Worm (Caenorhabditis elegans) whole organism, young adult: ENCODE data around the gene smc-4.
A peak's percentile ranks its signal among the peaks of the same experiment; 100 is the strongest.

Experiments used
- B0019.2 ChIP-seq: fragments of 200-800 bp; sonication (Bioruptor generic); conservative IDR thresholded peaks from 2 replicates; pipeline ENCODE4 v1.3.6; 2022; ENCODE audit warnings: missing genetic modification reagents, missing genetic modification characterization, missing compliant biosample characterization
- B0336.3 ChIP-seq: fragments of 200-800 bp; sonication (Bioruptor generic); IDR thresholded peaks from 2 replicates; pipeline ENCODE4 v1.3.6; 2022; ENCODE audit warnings: missing genetic modification characterization, missing compliant biosample characterization
- F39B2.1 ChIP-seq: fragments of 200-800 bp; sonication (Bioruptor generic); IDR thresholded peaks from 2 replicates; pipeline ENCODE4 v1.3.6; 2022; ENCODE audit warnings: missing genetic modification reagents, missing genetic modification characterization, missing compliant biosample characterization
- F49E8.2 ChIP-seq: sonication (generic microtip); optimal IDR thresholded peaks from 3 replicates; lab custom pipeline; 2017; ENCODE audit warnings: missing genetic modification characterization, mild to moderate bottlenecking, missing compliant biosample characterization, antibody characterized with exemption, moderate library complexity; ENCODE audit not compliant: insufficient read depth
- F52B5.7 ChIP-seq: sonication (generic microtip); optimal IDR thresholded peaks from 2 replicates; lab custom pipeline; 2016; ENCODE audit warnings: mild to moderate bottlenecking, missing genetic modification characterization, missing compliant biosample characterization
- F57C9.4 ChIP-seq: sonication (generic microtip); optimal IDR thresholded peaks from 2 replicates; lab custom pipeline; 2017; ENCODE audit warnings: mild to moderate bottlenecking, missing genetic modification characterization, missing compliant biosample characterization
- K12H6.12 ChIP-seq: fragments of 200-800 bp; sonication (Bioruptor generic); optimal IDR thresholded peaks from 2 replicates; lab custom pipeline; 2018; ENCODE audit warnings: mild to moderate bottlenecking, missing genetic modification characterization, missing compliant biosample characterization
- athp-1 ChIP-seq: sonication (generic microtip); optimal IDR thresholded peaks from 2 replicates; lab custom pipeline; 2017; ENCODE audit warnings: mild to moderate bottlenecking, missing genetic modification characterization, missing compliant biosample characterization
- attf-5 ChIP-seq: fragments of 200-800 bp; sonication (Bioruptor generic); optimal IDR thresholded peaks from 2 replicates; lab custom pipeline; 2018; ENCODE audit warnings: mild to moderate bottlenecking, missing genetic modification characterization, missing compliant biosample characterization
- cebp-1 ChIP-seq, 2 experiments: fragments of 200-800 bp in 1 of 2; sonication (Bioruptor generic) in 1 of 2; sonication (generic microtip) in 1 of 2; IDR thresholded peaks in 1 of 2; optimal IDR thresholded peaks in 1 of 2; 2 replicates each; pipeline versions ENCODE4 v1.3.6 to Lab custom; 2017 to 2022; ENCODE audit warnings: missing compliant biosample characterization in 2 of 2, missing genetic modification characterization in 2 of 2, mild to moderate bottlenecking in 1 of 2, missing genetic modification reagents in 1 of 2, moderate library complexity in 1 of 2
- ceh-100 ChIP-seq: fragments of 200-800 bp; sonication (Bioruptor generic); IDR thresholded peaks from 2 replicates; pipeline ENCODE4 v1.3.6; 2022; ENCODE audit warnings: missing genetic modification reagents, missing genetic modification characterization, missing compliant biosample characterization
- ceh-79 ChIP-seq: sonication (generic microtip); optimal IDR thresholded peaks from 2 replicates; lab custom pipeline; 2017; ENCODE audit warnings: mild to moderate bottlenecking, missing genetic modification characterization, missing compliant biosample characterization
- die-1 ChIP-seq: sonication (generic microtip); optimal IDR thresholded peaks from 2 replicates; lab custom pipeline; 2016; ENCODE audit warnings: missing genotype, mild to moderate bottlenecking, missing genetic modification characterization, missing compliant biosample characterization
- dpl-1 ChIP-seq: fragments of 150-350 bp; optimal IDR thresholded peaks from 2 replicates; lab custom pipeline; 2014; ENCODE audit warnings: missing biosample characterization, missing genetic modification reagents, missing genetic modification characterization
- egl-18 ChIP-seq: fragments of 200-800 bp; sonication (Bioruptor generic); IDR thresholded peaks from 2 replicates; pipeline ENCODE4 v1.3.6; 2022; ENCODE audit warnings: missing genetic modification reagents, missing genetic modification characterization, missing compliant biosample characterization
- egrh-3 ChIP-seq: fragments of 200-800 bp; sonication (Bioruptor generic); IDR thresholded peaks from 2 replicates; pipeline ENCODE4 v1.3.6; 2022; ENCODE audit warnings: missing genetic modification reagents, missing genetic modification characterization, missing compliant biosample characterization
- ekl-4 ChIP-seq: fragments of 200-800 bp; sonication (Bioruptor generic); IDR thresholded peaks from 2 replicates; pipeline ENCODE4 v1.3.6; 2022; ENCODE audit warnings: missing genetic modification reagents, missing genetic modification characterization, missing compliant biosample characterization
- fkh-3 ChIP-seq: sonication (generic microtip); optimal IDR thresholded peaks from 2 replicates; lab custom pipeline; 2016; ENCODE audit warnings: mild to moderate bottlenecking, missing genetic modification characterization, missing compliant biosample characterization
- him-1 ChIP-seq: sonication (generic microtip); optimal IDR thresholded peaks from 2 replicates; lab custom pipeline; 2016; ENCODE audit warnings: missing genotype, missing genetic modification reagents, missing genetic modification characterization, missing compliant biosample characterization
- hmg-1.2 ChIP-seq: fragments of 200-800 bp; sonication (Bioruptor generic); IDR thresholded peaks from 2 replicates; pipeline ENCODE4 v1.3.6; 2022; ENCODE audit warnings: missing genetic modification reagents, missing genetic modification characterization, missing compliant biosample characterization
- hrde-1 ChIP-seq: sonication (generic microtip); optimal IDR thresholded peaks from 2 replicates; lab custom pipeline; 2016; ENCODE audit warnings: missing genetic modification characterization, mild to moderate bottlenecking, missing compliant biosample characterization, moderate library complexity, missing genotype, missing genetic modification reagents, borderline replicate concordance
- lin-26 ChIP-seq: fragments of 200-800 bp; sonication (Bioruptor generic); IDR thresholded peaks from 2 replicates; pipeline ENCODE4 v1.3.6; 2022; ENCODE audit warnings: missing genetic modification reagents, missing genetic modification characterization, missing compliant biosample characterization
- lin-54 ChIP-seq: fragments of 200-800 bp; sonication (Bioruptor generic); optimal IDR thresholded peaks from 2 replicates; lab custom pipeline; 2018; ENCODE audit warnings: mild to moderate bottlenecking, missing genetic modification characterization, missing compliant biosample characterization
- lsl-1 ChIP-seq: fragments of 200-800 bp; sonication (Bioruptor generic); optimal IDR thresholded peaks from 2 replicates; lab custom pipeline; 2018; ENCODE audit warnings: mild to moderate bottlenecking, missing genetic modification characterization, moderate library complexity, missing compliant biosample characterization
- madf-6 ChIP-seq: fragments of 200-800 bp; sonication (Bioruptor generic); IDR thresholded peaks from 2 replicates; pipeline ENCODE4 v1.3.6; 2022; ENCODE audit warnings: missing genetic modification reagents, missing genetic modification characterization, missing compliant biosample characterization
- mes-4 ChIP-seq: sonication (generic microtip); optimal IDR thresholded peaks from 2 replicates; lab custom pipeline; 2016; ENCODE audit warnings: missing genotype, missing genetic modification characterization, missing compliant biosample characterization
- nfya-1 ChIP-seq: sonication (generic microtip); optimal IDR thresholded peaks from 2 replicates; lab custom pipeline; 2017; ENCODE audit warnings: antibody characterized with exemption, missing compliant biosample characterization, missing genetic modification characterization, borderline replicate concordance; ENCODE audit not compliant: insufficient read depth
- nhr-27 ChIP-seq: fragments of 200-800 bp; sonication (Bioruptor generic); optimal IDR thresholded peaks from 2 replicates; lab custom pipeline; 2018; ENCODE audit warnings: mild to moderate bottlenecking, missing genetic modification characterization, moderate library complexity, missing compliant biosample characterization
- nhr-80 ChIP-seq: sonication (generic microtip); optimal IDR thresholded peaks from 2 replicates; lab custom pipeline; 2016; ENCODE audit warnings: missing genetic modification characterization, missing compliant biosample characterization
- nhr-90 ChIP-seq: sonication (generic microtip); optimal IDR thresholded peaks from 2 replicates; lab custom pipeline; 2016; ENCODE audit warnings: missing genotype, mild to moderate bottlenecking, missing genetic modification characterization, missing compliant biosample characterization
- pbrm-1 ChIP-seq: fragments of 200-800 bp; sonication (Bioruptor generic); IDR thresholded peaks from 2 replicates; pipeline ENCODE4 v1.3.6; 2022; ENCODE audit warnings: missing genetic modification reagents, missing genetic modification characterization, missing compliant biosample characterization
- pha-4 ChIP-seq: fragments of 150-350 bp; sonication (generic microtip); optimal IDR thresholded peaks from 2 replicates; lab custom pipeline; 2014; ENCODE audit warnings: missing biosample characterization, missing genetic modification reagents, missing genetic modification characterization
- rpc-1 ChIP-seq, 2 experiments: fragments of 150-350 bp in 1 of 2; sonication (generic microtip) in 1 of 2; optimal IDR thresholded peaks; 2 replicates each; lab custom pipeline; 2014 to 2018; ENCODE audit warnings: missing biosample characterization in 1 of 2, missing genetic modification characterization in 1 of 2, missing genetic modification reagents in 1 of 2, missing genotype in 1 of 2
- sdz-38 ChIP-seq: sonication (generic microtip); optimal IDR thresholded peaks from 2 replicates; lab custom pipeline; 2016; ENCODE audit warnings: missing genotype, missing genetic modification characterization, missing compliant biosample characterization
- sea-2 ChIP-seq: fragments of 200-800 bp; sonication (Bioruptor generic); IDR thresholded peaks from 2 replicates; pipeline ENCODE4 v1.3.6; 2022; ENCODE audit warnings: missing genetic modification characterization, missing compliant biosample characterization
- snpc-1.3 ChIP-seq: sonication (generic microtip); optimal IDR thresholded peaks from 2 replicates; lab custom pipeline; 2017; ENCODE audit warnings: missing genetic modification characterization, mild to moderate bottlenecking, missing compliant biosample characterization, antibody characterized with exemption, moderate library complexity, missing genotype, missing genetic modification reagents; ENCODE audit not compliant: insufficient read depth
- snpc-3.4 ChIP-seq: sonication (generic microtip); optimal IDR thresholded peaks from 2 replicates; lab custom pipeline; 2017; ENCODE audit warnings: missing genetic modification characterization, mild to moderate bottlenecking, missing compliant biosample characterization, antibody characterized with exemption, moderate library complexity, missing genotype, missing genetic modification reagents
- snpc-4 ChIP-seq, 5 experiments: fragments of 150-350 bp in 1 of 5; sonication (generic microtip) in 4 of 5; optimal IDR thresholded peaks; 2 replicates each; lab custom pipeline; 2014 to 2018; ENCODE audit warnings: missing genetic modification characterization in 5 of 5, missing biosample characterization in 3 of 5, antibody characterized with exemption in 2 of 5, mild to moderate bottlenecking in 2 of 5, missing compliant biosample characterization in 2 of 5, missing genotype in 2 of 5, moderate library complexity in 2 of 5, missing genetic modification reagents in 1 of 5
- somi-1 ChIP-seq: fragments of 200-800 bp; sonication (Bioruptor generic); optimal IDR thresholded peaks from 2 replicates; lab custom pipeline; 2018; ENCODE audit warnings: mild to moderate bottlenecking, missing genetic modification characterization, missing compliant biosample characterization
- sptf-2 ChIP-seq: fragments of 200-800 bp; sonication (Bioruptor generic); optimal IDR thresholded peaks from 2 replicates; lab custom pipeline; 2018; ENCODE audit warnings: mild to moderate bottlenecking, missing genetic modification characterization, missing compliant biosample characterization
- tbp1 ChIP-seq: fragments of 200-800 bp; sonication (Bioruptor generic); optimal IDR thresholded peaks from 2 replicates; lab custom pipeline; 2018; ENCODE audit warnings: mild to moderate bottlenecking, missing genetic modification characterization, missing compliant biosample characterization
- tbx-9 ChIP-seq: sonication (generic microtip); optimal IDR thresholded peaks from 2 replicates; lab custom pipeline; 2016; ENCODE audit warnings: borderline replicate concordance, missing genetic modification characterization, inconsistent platforms, missing compliant biosample characterization
- unc-130 ChIP-seq: sonication (generic microtip); optimal IDR thresholded peaks from 2 replicates; lab custom pipeline; 2016; ENCODE audit warnings: missing genetic modification reagents, missing genetic modification characterization, missing compliant biosample characterization
- xnd-1 ChIP-seq: sonication (generic microtip); optimal IDR thresholded peaks from 2 replicates; lab custom pipeline; 2016; ENCODE audit warnings: missing genotype, missing genetic modification reagents, missing genetic modification characterization, missing compliant biosample characterization
- ztf-25 ChIP-seq: fragments of 200-800 bp; sonication (Bioruptor generic); IDR thresholded peaks from 2 replicates; pipeline ENCODE4 v1.3.6; 2022; ENCODE audit warnings: missing genetic modification reagents, missing genetic modification characterization, missing compliant biosample characterization
- ztf-28 ChIP-seq: fragments of 200-800 bp; sonication (Bioruptor generic); IDR thresholded peaks from 2 replicates; pipeline ENCODE4 v1.3.6; 2022; ENCODE audit warnings: missing genetic modification reagents, missing genetic modification characterization, missing compliant biosample characterization
- ztf-6 ChIP-seq: fragments of 200-800 bp; sonication (Bioruptor generic); IDR thresholded peaks from 2 replicates; pipeline ENCODE4 v1.3.6; 2022; ENCODE audit warnings: missing genetic modification reagents, missing genetic modification characterization, missing compliant biosample characterization

Gene smc-4

ce11 chrIII:4587177-4587576 lies at the start of gene smc-4, which contains the start of gene F35G12.7 (continued):
- TF ChIP-seq nhr-27 (tag; lab: Kevin White, UChicago), result no peak
- TF ChIP-seq attf-5 (GFP tag; lab: Kevin White, UChicago), result peak; percentile 21
- no peak for TF ChIP-seq F57C9.4 (tag; lab: Kevin White, UChicago)
- TF ChIP-seq athp-1 (tag; lab: Kevin White, UChicago), result no peak
- TF ChIP-seq tbx-9 (tag; lab: Kevin White, UChicago), result no peak
- TF ChIP-seq tbp1 (GFP tag; lab: Kevin White, UChicago), result peak; percentile 30
- TF ChIP-seq lin-26 (GFP tag; lab: Robert Waterston, UW), result no peak
- no peak for TF ChIP-seq rpc-1 (optimal IDR thresholded peaks at IDR 0.05; lab: Kevin White, UChicago)
- no peak for TF ChIP-seq rpc-1 (tag; optimal IDR thresholded peaks at IDR 0.05; lab: Kevin White, UChicago)
- TF ChIP-seq ekl-4 (GFP tag; lab: Robert Waterston, UW), result peak; percentile 66
- peak; percentile 24 for TF ChIP-seq die-1 (tag; lab: Kevin White, UChicago)
- no peak for TF ChIP-seq snpc-4 (GFP tag; optimal IDR thresholded peaks at IDR 0.05; lab: Kevin White, UChicago)
- peak in 2 of 4 experiments; percentile 7 to 23 for TF ChIP-seq snpc-4 (tag; optimal IDR thresholded peaks at IDR 0.05; lab: Kevin White, UChicago)
- TF ChIP-seq him-1 (tag; lab: Kevin White, UChicago), result peak; percentile 47
- peak; percentile 47; the same call in 1 of the 2 replicates for TF ChIP-seq hmg-1.2
- no peak for TF ChIP-seq ztf-28
- peak; percentile 96 for TF ChIP-seq madf-6 (GFP tag; lab: Robert Waterston, UW)
- TF ChIP-seq sea-2 (GFP tag; lab: Robert Waterston, UW), result no peak
- no peak for TF ChIP-seq nhr-90
- TF ChIP-seq sdz-38 (tag; lab: Kevin White, UChicago), result no peak
- TF ChIP-seq F49E8.2, result no peak
- TF ChIP-seq dpl-1 (GFP tag; lab: Kevin White, UChicago), result peak; percentile 87
- TF ChIP-seq somi-1 (GFP tag; lab: Kevin White, UChicago), result no peak
- TF ChIP-seq egrh-3, result no peak
- TF ChIP-seq fkh-3, result no peak
- TF ChIP-seq pbrm-1 (GFP tag; lab: Robert Waterston, UW), result peak; percentile 43; the same call in 1 of the 2 replicates
- TF ChIP-seq egl-18, result no peak
- no peak for TF ChIP-seq sptf-2 (GFP tag; lab: Kevin White, UChicago)
- no peak for TF ChIP-seq ceh-79 (tag; lab: Kevin White, UChicago)
- TF ChIP-seq nfya-1 (tag; lab: Kevin White, UChicago), result no peak
- TF ChIP-seq B0336.3 (GFP tag; lab: Robert Waterston, UW), result no peak
- 0 out of 2 replicates have a peak, but pooled peaks have one; percentile 28 for TF ChIP-seq ztf-25
- no peak for TF ChIP-seq K12H6.12 (tag; lab: Kevin White, UChicago)
- TF ChIP-seq B0019.2 (GFP tag; lab: Robert Waterston, UW), result no peak
- TF ChIP-seq hrde-1 (tag; lab: Kevin White, UChicago), result no peak
- TF ChIP-seq snpc-3.4, result peak; percentile 76
- TF ChIP-seq pha-4 (tag; lab: Kevin White, UChicago), result no peak
- no peak for TF ChIP-seq cebp-1 (GFP tag; IDR thresholded peaks at IDR 0.05; lab: Robert Waterston, UW)
- TF ChIP-seq cebp-1 (tag; optimal IDR thresholded peaks at IDR 0.05; lab: Kevin White, UChicago), result peak; percentile 26
- TF ChIP-seq ztf-6 (GFP tag; lab: Robert Waterston, UW), result no peak
- peak; percentile 24 for TF ChIP-seq snpc-1.3 (tag; lab: Kevin White, UChicago)
- no peak for TF ChIP-seq nhr-80 (tag; lab: Kevin White, UChicago)
- no peak for TF ChIP-seq F39B2.1 (GFP tag; lab: Robert Waterston, UW)
- no peak for TF ChIP-seq mes-4 (tag; lab: Kevin White, UChicago)
- TF ChIP-seq xnd-1 (tag; lab: Kevin White, UChicago), result peak; percentile 63
- TF ChIP-seq F52B5.7 (tag; lab: Kevin White, UChicago), result no peak
- TF ChIP-seq unc-130 (GFP tag; lab: Kevin White, UChicago), result no peak
- TF ChIP-seq ceh-100 (GFP tag; lab: Robert Waterston, UW), result no peak
- peak; percentile 69 for TF ChIP-seq lsl-1
- peak; percentile 81 for TF ChIP-seq lin-54
